Worm (Caenorhabditis elegans): ENCODE data around the gene nlp-27.

DNA sequence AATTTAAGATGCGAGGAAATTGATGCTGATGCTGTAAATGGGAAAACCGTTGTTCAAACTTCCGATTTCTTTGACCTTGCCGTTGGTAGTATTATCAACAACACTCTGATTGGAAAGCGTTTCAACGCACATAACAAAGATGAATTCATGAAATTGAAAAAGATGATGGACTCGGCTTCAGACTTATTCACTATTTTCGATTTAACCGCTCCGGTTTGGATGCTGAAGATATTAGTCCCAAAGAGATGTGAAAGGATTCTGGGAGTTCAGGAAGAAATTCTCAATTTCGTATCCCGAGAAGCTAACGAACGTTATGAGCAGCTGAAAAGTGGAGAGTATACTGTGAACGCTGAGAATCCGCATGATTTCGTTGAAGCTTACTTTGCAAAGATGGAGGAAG, 45.8 kb upstream of the nlp-27 start:
- no peak for TF ChIP-seq unc-39 (tag; optimal IDR thresholded peaks at IDR 0.05)
- TF ChIP-seq nhr-237 (tag; optimal IDR thresholded peaks at IDR 0.05), result no peak
- TF ChIP-seq mdl-1 (tag; optimal IDR thresholded peaks at IDR 0.05), result no peak
- no peak for TF ChIP-seq jun-1 (tag; optimal IDR thresholded peaks at IDR 0.05)
- TF ChIP-seq mml-1 (tag; optimal IDR thresholded peaks at IDR 0.05), result no peak
- TF ChIP-seq nhr-12 (tag; optimal IDR thresholded peaks at IDR 0.05), result no peak
- TF ChIP-seq pha-4 (tag; optimal IDR thresholded peaks at IDR 0.05), result no peak
- no peak for TF ChIP-seq tbx-2 (tag; optimal IDR thresholded peaks at IDR 0.05)
- TF ChIP-seq lin-39 (tag; optimal IDR thresholded peaks at IDR 0.05), result no peak
- TF ChIP-seq nhr-11 (tag; optimal IDR thresholded peaks at IDR 0.05), result no peak
- TF ChIP-seq ztf-11 (tag; optimal IDR thresholded peaks at IDR 0.05), result no peak
- TF ChIP-seq snpc-4 (tag; optimal IDR thresholded peaks at IDR 0.05), result no peak
- TF ChIP-seq nhr-77 (tag; optimal IDR thresholded peaks at IDR 0.05), result no peak
- TF ChIP-seq ama-1 (optimal IDR thresholded peaks at IDR 0.05), result no peak

All from whole organism, L3 larva.